Fruit fly (Drosophila melanogaster): Measurements from ENCODE around the gene yellow-k.

Gene yellow-k

dm6 chr3L:15538582-15539490, 18.4 kb downstream of the yellow-k start (continued):
- TF ChIP-seq CG1024 (GFP tag; IDR thresholded peaks at IDR 0.05) (no peak), exex (tag; optimal IDR thresholded peaks at IDR 0.05) (peak; percentile 88), CG7928 (GFP tag; optimal IDR thresholded peaks at IDR 0.05) (no peak), cwo (GFP tag; optimal IDR thresholded peaks at IDR 0.05) (peak; percentile 84), Nf-YA (GFP tag; IDR thresholded peaks at IDR 0.05) (no peak), sc (optimal IDR thresholded peaks at IDR 0.05) (no peak), sc (GFP tag; optimal IDR thresholded peaks at IDR 0.05) (no peak), CG2712 (tag; optimal IDR thresholded peaks at IDR 0.05) (peak; percentile 6), sna (GFP tag; IDR thresholded peaks at IDR 0.05; ENCODE audit: partially characterized antibody) (no peak), Hey (tag; optimal IDR thresholded peaks at IDR 0.05) (no peak), sisA (GFP tag; IDR thresholded peaks at IDR 0.05) (no peak), run (tag; optimal IDR thresholded peaks at IDR 0.05) (no peak), lab (GFP tag; optimal IDR thresholded peaks at IDR 0.05) (peak; percentile 2), sob (GFP tag; IDR thresholded peaks at IDR 0.05) (no peak), pnt (GFP tag; optimal IDR thresholded peaks at IDR 0.05) (no peak), CG18262 (tag; optimal IDR thresholded peaks at IDR 0.05) (peak; percentile 18), H2.0 (GFP tag; IDR thresholded peaks at IDR 0.05) (no peak), btn (GFP tag; optimal IDR thresholded peaks at IDR 0.05) (no peak), CG6272 (GFP tag; IDR thresholded peaks at IDR 0.05) (no peak), CG13424 (tag; optimal IDR thresholded peaks at IDR 0.05) (no peak), lola (GFP tag; optimal IDR thresholded peaks at IDR 0.05) (no peak), CG2678 (tag; optimal IDR thresholded peaks at IDR 0.05) (no peak), Pdp1 (GFP tag; optimal IDR thresholded peaks at IDR 0.05) (peak in 1 of 2 experiments; percentile 35), ap (GFP tag; IDR thresholded peaks at IDR 0.05) (no peak), vvl (GFP tag; IDR thresholded peaks at IDR 0.05) (no peak), CG10654 (GFP tag; optimal IDR thresholded peaks at IDR 0.05) (no peak), slou (GFP tag; optimal IDR thresholded peaks at IDR 0.05) (no peak), croc (GFP tag; conservative IDR thresholded peaks at IDR 0.05) (no peak), Atf-2 (GFP tag; optimal IDR thresholded peaks at IDR 0.05) (no peak), nmo (GFP tag; optimal IDR thresholded peaks at IDR 0.05) (no peak), Doc2 (GFP tag; IDR thresholded peaks at IDR 0.05) (no peak), CG12236 (GFP tag; optimal IDR thresholded peaks at IDR 0.05) (no peak), CG34224 (GFP tag; IDR thresholded peaks at IDR 0.05; ENCODE audit: partially characterized antibody) (no peak), sqz (GFP tag; optimal IDR thresholded peaks at IDR 0.05) (peak; percentile 77), ato (GFP tag; IDR thresholded peaks at IDR 0.05; ENCODE audit: partially characterized antibody) (no peak), CG16815 (GFP tag; optimal IDR thresholded peaks at IDR 0.05) (no peak), Dfd (GFP tag; optimal IDR thresholded peaks at IDR 0.05) (no peak), ems (GFP tag; optimal IDR thresholded peaks at IDR 0.05) (no peak), usp (GFP tag; optimal IDR thresholded peaks at IDR 0.05) (no peak), CG11398 (GFP tag; optimal IDR thresholded peaks at IDR 0.05) (no peak), CG17186 (GFP tag; optimal IDR thresholded peaks at IDR 0.05) (no peak), CG18619 (GFP tag; optimal IDR thresholded peaks at IDR 0.05) (no peak), ranshi (GFP tag; IDR thresholded peaks at IDR 0.05) (no peak), zen2 (GFP tag; IDR thresholded peaks at IDR 0.05; ENCODE audit: partially characterized antibody) (no peak), CG3065 (GFP tag; optimal IDR thresholded peaks at IDR 0.05) (no peak), slbo (GFP tag; IDR thresholded peaks at IDR 0.05) (no peak), D19B (GFP tag; optimal IDR thresholded peaks at IDR 0.05) (peak; percentile 61), sens (GFP tag) (peak; percentile 45), grn (GFP tag; optimal IDR thresholded peaks at IDR 0.05) (peak; percentile 86), CG13296 (GFP tag; optimal IDR thresholded peaks at IDR 0.05) (no peak)

Data from whole organism, embryonic.